Fruit fly (Drosophila melanogaster): Measurements from ENCODE around the gene alpha-Est8.

The alpha-Est8 gene

DNA sequence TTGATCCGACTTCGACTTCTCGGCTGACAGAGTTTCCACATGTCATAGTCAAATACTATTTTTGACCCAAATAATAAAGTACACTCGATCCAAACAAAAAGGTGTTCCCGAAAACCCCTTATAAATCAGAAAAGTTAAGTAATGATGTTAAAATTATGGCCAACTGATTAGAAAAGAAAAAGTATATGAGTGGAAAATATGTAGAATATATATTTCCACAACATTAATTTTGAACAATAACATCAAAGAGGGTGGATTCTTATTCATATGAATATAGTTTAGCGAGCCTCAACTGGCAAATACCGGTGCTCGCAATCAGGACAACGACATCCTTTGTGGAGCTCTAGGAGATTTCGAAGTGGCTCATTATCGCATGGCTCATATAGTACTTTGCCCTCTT, 13.2 kb upstream of the alpha-Est8 start, which contains the start of gene alpha-Est6:
alpha-Est6 (minus strand) TSS at position 101 of the 400 bp plus-strand sequence.
- TF ChIP-seq N (GFP tag; optimal IDR thresholded peaks at IDR 0.05), result no peak

DNA sequence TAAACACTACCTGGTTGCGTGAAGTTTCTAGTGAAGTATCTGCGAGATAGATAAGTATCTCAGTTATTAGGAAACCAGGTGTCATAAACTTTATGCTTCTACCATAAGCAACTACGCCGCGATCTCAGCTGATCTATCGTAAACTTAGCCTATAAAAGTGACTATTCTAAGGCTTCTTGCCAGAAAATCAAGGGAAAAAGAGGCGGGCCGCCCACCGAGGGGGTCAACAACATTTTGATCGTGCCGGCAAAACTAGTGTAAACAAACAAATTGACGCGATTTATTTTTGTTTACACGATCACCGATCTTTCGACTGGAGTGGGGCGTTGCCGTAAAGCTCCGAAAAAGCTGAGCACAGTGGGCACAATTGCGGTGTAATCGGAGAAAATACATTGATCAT, 8.7 kb upstream of the alpha-Est8 start:
- TF ChIP-seq Jra (GFP tag; optimal IDR thresholded peaks at IDR 0.05) (no peak), Myc (optimal IDR thresholded peaks at IDR 0.05) (no peak), GATAd (GFP tag; optimal IDR thresholded peaks at IDR 0.05) (no peak), jim (GFP tag; optimal IDR thresholded peaks at IDR 0.05) (no peak), dl (GFP tag; optimal IDR thresholded peaks at IDR 0.05; ENCODE audit: insufficient read depth in 1 of 2, partially characterized antibody in 2 of 2) (no peak), HLH106 (tag; optimal IDR thresholded peaks at IDR 0.05) (no peak), CrebA (GFP tag; optimal IDR thresholded peaks at IDR 0.05; ENCODE audit: borderline replicate concordance) (no peak), Mio (GFP tag; optimal IDR thresholded peaks at IDR 0.05) (no peak), OdsH (GFP tag; optimal IDR thresholded peaks at IDR 0.05) (no peak)

DNA sequence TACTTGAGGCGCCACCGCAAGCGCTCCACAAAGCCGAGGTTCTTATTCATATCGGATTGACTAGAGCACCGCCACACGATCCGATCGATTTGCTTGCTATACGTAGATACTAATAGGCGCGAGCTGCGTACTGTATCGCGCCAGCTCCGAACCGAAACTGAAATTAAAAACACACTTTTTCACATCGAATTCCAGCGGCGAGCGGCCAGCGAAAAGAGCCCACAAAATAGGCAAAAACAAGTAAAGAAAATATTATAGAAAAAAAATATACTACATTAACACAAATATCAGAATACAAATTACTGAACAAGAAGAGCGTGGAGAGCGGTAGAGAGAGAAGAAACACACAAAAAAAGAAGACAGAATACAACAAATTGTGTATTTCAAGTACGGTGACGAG, 8.1 kb upstream of the alpha-Est8 start, which contains the start of gene alpha-Est7:
alpha-Est7 (minus strand) TSS at position 160 of the 400 bp plus-strand sequence.
- no peak for TF ChIP-seq Jra (GFP tag; optimal IDR thresholded peaks at IDR 0.05)
- TF ChIP-seq Sp1 (GFP tag; optimal IDR thresholded peaks at IDR 0.05), result peak; percentile 31
- no peak for TF ChIP-seq Hr83 (GFP tag; optimal IDR thresholded peaks at IDR 0.05; ENCODE audit: poor library complexity, severe bottlenecking)
- peak; percentile 30 for TF ChIP-seq Rel (GFP tag; optimal IDR thresholded peaks at IDR 0.05)
- TF ChIP-seq Rel (tag; optimal IDR thresholded peaks at IDR 0.05), result peak; percentile 38
- TF ChIP-seq CrebA (GFP tag; optimal IDR thresholded peaks at IDR 0.05; ENCODE audit: borderline replicate concordance), result peak; percentile 84
- peak; percentile 45 for TF ChIP-seq psq (GFP tag; optimal IDR thresholded peaks at IDR 0.05)

DNA sequence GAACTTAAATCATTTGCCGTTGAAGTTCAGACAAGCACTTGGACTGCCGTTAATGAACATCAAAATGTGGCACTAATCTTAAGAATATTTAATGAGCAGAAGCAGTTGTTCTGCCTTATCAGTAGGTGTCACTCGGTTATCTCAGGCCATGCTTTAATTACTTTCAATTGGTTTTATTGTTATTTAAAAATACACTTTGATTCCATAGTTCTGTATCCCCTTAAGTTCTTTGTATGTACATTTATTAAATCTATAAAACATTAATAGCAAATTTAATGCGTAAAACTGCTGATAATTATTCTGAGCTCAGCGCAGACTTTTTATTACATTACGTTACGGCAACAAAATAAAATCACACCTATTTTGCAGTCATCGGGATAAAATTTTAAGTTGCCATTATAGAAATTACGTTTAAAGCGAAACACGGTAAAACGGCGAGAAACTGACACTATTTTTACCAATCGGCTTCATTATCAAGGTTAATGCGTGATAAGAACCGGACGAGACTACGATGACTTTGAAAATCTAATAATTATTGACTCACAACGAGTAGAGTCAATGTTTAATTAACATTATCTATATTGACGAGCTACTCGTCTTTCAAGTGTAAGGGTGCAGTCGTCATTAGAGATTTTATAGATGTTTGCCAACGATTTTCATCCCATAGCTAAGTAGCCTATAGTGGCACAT, 6.9 kb upstream of the alpha-Est8 start:
- TF ChIP-seq CrebA (GFP tag; optimal IDR thresholded peaks at IDR 0.05; ENCODE audit: borderline replicate concordance) (no peak), pan (optimal IDR thresholded peaks at IDR 0.05) (no peak), Vsx2 (GFP tag; optimal IDR thresholded peaks at IDR 0.05; ENCODE audit: partially characterized antibody) (no peak), brk (GFP tag; optimal IDR thresholded peaks at IDR 0.05) (no peak)

DNA sequence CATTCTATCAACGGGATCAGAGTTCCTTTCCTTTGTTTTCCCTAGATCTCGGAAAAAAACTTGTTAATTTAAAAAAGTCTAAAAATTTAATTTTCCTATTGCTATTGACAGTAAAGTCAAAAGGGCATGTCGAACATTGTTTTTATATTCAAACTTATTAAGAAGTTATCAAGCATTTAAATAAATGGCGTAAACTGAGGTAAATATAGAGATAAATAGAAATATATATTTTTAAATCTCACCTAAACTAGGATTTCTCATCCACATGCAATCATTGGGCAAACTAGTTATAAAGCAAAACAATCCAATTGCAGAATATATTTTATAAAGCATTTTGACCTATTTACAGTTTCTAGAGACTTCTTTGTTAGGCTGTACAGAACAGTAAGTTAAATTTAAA, 3.9 kb upstream of the alpha-Est8 start, which contains the start of gene Ubc84D:
Ubc84D (minus strand) TSS at position 101 of the 400 bp plus-strand sequence.
- TF ChIP-seq sv (GFP tag; optimal IDR thresholded peaks at IDR 0.05) (no peak), lola (GFP tag; optimal IDR thresholded peaks at IDR 0.05) (no peak), Abd-B (GFP tag; optimal IDR thresholded peaks at IDR 0.05) (no peak), pan (optimal IDR thresholded peaks at IDR 0.05) (no peak), brk (GFP tag; optimal IDR thresholded peaks at IDR 0.05) (no peak), Hr78 (GFP tag; optimal IDR thresholded peaks at IDR 0.05) (no peak), dmrt93B (GFP tag; optimal IDR thresholded peaks at IDR 0.05) (no peak), Myc (optimal IDR thresholded peaks at IDR 0.05) (no peak), woc (GFP tag; optimal IDR thresholded peaks at IDR 0.05) (no peak), Dif (GFP tag; optimal IDR thresholded peaks at IDR 0.05; ENCODE audit: partially characterized antibody) (no peak), tai (GFP tag; optimal IDR thresholded peaks at IDR 0.05) (no peak), CG32264 (GFP tag; optimal IDR thresholded peaks at IDR 0.05) (no peak), foxo (GFP tag; optimal IDR thresholded peaks at IDR 0.05) (no peak), Sp1 (GFP tag; optimal IDR thresholded peaks at IDR 0.05) (no peak), fru (GFP tag; optimal IDR thresholded peaks at IDR 0.05) (no peak), OdsH (GFP tag; optimal IDR thresholded peaks at IDR 0.05) (no peak), Rel (GFP tag; optimal IDR thresholded peaks at IDR 0.05) (no peak), Rel (tag; optimal IDR thresholded peaks at IDR 0.05) (no peak), jim (GFP tag; optimal IDR thresholded peaks at IDR 0.05) (no peak), Hnf4 (GFP tag; optimal IDR thresholded peaks at IDR 0.05) (no peak)

Measured in whole organism, wandering third instar larva.